Fruit fly (Drosophila melanogaster) whole organism, embryonic: ENCODE results near the gene Cbl.

Experiments
- CG10147 ChIP-seq: fragments of 200-800 bp; sonication (Bioruptor generic); optimal IDR thresholded peaks from 2 replicates; lab custom pipeline; 2019; ENCODE audit warnings: missing biosample characterization, mild to moderate bottlenecking, missing genetic modification characterization, moderate library complexity
- CG10654 ChIP-seq: fragments of 200-800 bp; sonication (Bioruptor generic); optimal IDR thresholded peaks from 2 replicates; lab custom pipeline; 2016; ENCODE audit warnings: missing biosample characterization, missing genetic modification characterization
- CG11560 ChIP-seq: fragments of 200-800 bp; sonication (Bioruptor generic); IDR thresholded peaks from 3 replicates; pipeline ENCODE4 v1.3.6; 2022; ENCODE audit warnings: missing biosample characterization, missing genetic modification characterization
- CG13775 ChIP-seq: fragments of 200-800 bp; sonication (Bioruptor generic); optimal IDR thresholded peaks from 3 replicates; lab custom pipeline; 2017; ENCODE audit warnings: missing biosample characterization, mild to moderate bottlenecking, missing genetic modification characterization
- CG14667 ChIP-seq: fragments of 200-800 bp; sonication (Bioruptor generic); IDR thresholded peaks from 2 replicates; pipeline ENCODE4 v1.3.6; 2022; ENCODE audit warnings: missing biosample characterization, missing genetic modification characterization
- CG1602 ChIP-seq: fragments of 200-800 bp; sonication (Bioruptor generic); optimal IDR thresholded peaks from 3 replicates; lab custom pipeline; 2016; ENCODE audit warnings: missing biosample characterization, missing genetic modification characterization
- CG17385 ChIP-seq: fragments of 200-800 bp; sonication (Bioruptor generic); optimal IDR thresholded peaks from 3 replicates; lab custom pipeline; 2018; ENCODE audit warnings: missing biosample characterization, mild to moderate bottlenecking, missing genetic modification characterization
- CG17829 ChIP-seq: fragments of 200-800 bp; optimal IDR thresholded peaks from 2 replicates; lab custom pipeline; 2019; ENCODE audit warnings: missing biosample characterization, mild to moderate bottlenecking, missing genetic modification characterization, moderate library complexity
- CG2116 ChIP-seq: fragments of 200-800 bp; sonication (Bioruptor generic); optimal IDR thresholded peaks from 3 replicates; lab custom pipeline; 2018; ENCODE audit warnings: missing biosample characterization, mild to moderate bottlenecking, missing genetic modification characterization
- CG30020 ChIP-seq: fragments of 200-800 bp; optimal IDR thresholded peaks from 2 replicates; lab custom pipeline; 2019; ENCODE audit warnings: missing biosample characterization, mild to moderate bottlenecking, missing genetic modification characterization, moderate library complexity
- CG30403 ChIP-seq: fragments of 200-800 bp; sonication (Bioruptor generic); optimal IDR thresholded peaks from 3 replicates; lab custom pipeline; 2016; ENCODE audit warnings: missing biosample characterization, missing genetic modification characterization
- CG32532 ChIP-seq: fragments of 200-800 bp; sonication (Bioruptor generic); IDR thresholded peaks from 2 replicates; pipeline ENCODE4 v1.3.6; 2022; ENCODE audit warnings: missing biosample characterization, missing genetic modification characterization
- CG34224 ChIP-seq: fragments of 200-800 bp; sonication (Bioruptor generic); IDR thresholded peaks from 3 replicates; pipeline ENCODE4 v1.3.6; 2022; ENCODE audit warnings: missing biosample characterization, missing genetic modification characterization; ENCODE audit not compliant: partially characterized antibody
- CG34422 ChIP-seq: fragments of 200-800 bp; sonication (Bioruptor generic); IDR thresholded peaks from 3 replicates; pipeline ENCODE4 v1.3.6; 2022; ENCODE audit warnings: missing biosample characterization, missing genetic modification characterization
- CG4360 ChIP-seq: fragments of 200-800 bp; sonication (Bioruptor generic); IDR thresholded peaks from 2 replicates; pipeline ENCODE4 v1.3.6; 2022; ENCODE audit warnings: missing biosample characterization, missing genetic modification characterization
- CG6272 ChIP-seq: fragments of 200-800 bp; sonication (Bioruptor generic); IDR thresholded peaks from 2 replicates; pipeline ENCODE4 v1.3.6; 2022; ENCODE audit warnings: missing biosample characterization, missing genetic modification characterization
- CG7987 ChIP-seq: fragments of 200-800 bp; sonication (Bioruptor generic); optimal IDR thresholded peaks from 2 replicates; lab custom pipeline; 2018; ENCODE audit warnings: missing biosample characterization, mild to moderate bottlenecking, missing genetic modification characterization, moderate library complexity
- CG8944 ChIP-seq: fragments of 200-800 bp; sonication (Bioruptor generic); optimal IDR thresholded peaks from 3 replicates; lab custom pipeline; 2016; ENCODE audit warnings: missing biosample characterization, missing genetic modification characterization
- CG9609 ChIP-seq: fragments of 200-800 bp; sonication (Bioruptor generic); optimal IDR thresholded peaks from 3 replicates; lab custom pipeline; 2016; ENCODE audit warnings: missing biosample characterization, missing genetic modification characterization
- CG9727 ChIP-seq: fragments of 200-800 bp; sonication (Bioruptor generic); optimal IDR thresholded peaks from 3 replicates; lab custom pipeline; 2017; ENCODE audit warnings: missing biosample characterization, mild to moderate bottlenecking, missing genetic modification characterization
- CTCF ChIP-seq: fragments of 200-800 bp; sonication (Bioruptor generic); optimal IDR thresholded peaks from 2 replicates; lab custom pipeline; 2017; ENCODE audit warnings: missing biosample characterization, mild to moderate bottlenecking, missing genetic modification characterization, moderate library complexity
- CrebB ChIP-seq: fragments of 200-800 bp; sonication (Bioruptor generic); optimal IDR thresholded peaks from 3 replicates; lab custom pipeline; 2018; ENCODE audit warnings: missing biosample characterization, mild to moderate bottlenecking, missing genetic modification characterization
- Deaf1 ChIP-seq: fragments of 200-800 bp; optimal IDR thresholded peaks from 3 replicates; lab custom pipeline; 2019; ENCODE audit warnings: missing biosample characterization, mild to moderate bottlenecking, missing genetic modification characterization, moderate library complexity
- Eip74EF ChIP-seq, 2 experiments: fragments of 200-800 bp in 1 of 2; fragments of >200 bp in 1 of 2; sonication (Bioruptor generic) in 1 of 2; optimal IDR thresholded peaks; 2 replicates each; lab custom pipeline; 2017 to 2019; ENCODE audit warnings: missing biosample characterization in 2 of 2, missing genetic modification characterization in 2 of 2, mild to moderate bottlenecking in 1 of 2, moderate library complexity in 1 of 2
- Hr51 ChIP-seq, 2 experiments: fragments of 200-800 bp; sonication (Bioruptor generic); optimal IDR thresholded peaks; 2 replicates in 1 of 2; 3 replicates in 1 of 2; lab custom pipeline; 2016 to 2018; ENCODE audit warnings: missing biosample characterization in 2 of 2, missing genetic modification characterization in 2 of 2, mild to moderate bottlenecking in 1 of 2, moderate library complexity in 1 of 2
- MBD-R2 ChIP-seq: fragments of 200-800 bp; sonication (Bioruptor generic); IDR thresholded peaks from 2 replicates; pipeline ENCODE4 v1.3.6; 2022; ENCODE audit warnings: missing biosample characterization, missing genetic modification characterization
- Mes4 ChIP-seq: fragments of 200-800 bp; sonication (Bioruptor generic); optimal IDR thresholded peaks from 2 replicates; lab custom pipeline; 2016; ENCODE audit warnings: missing biosample characterization, missing genetic modification characterization
- NFAT ChIP-seq: fragments of 200-800 bp; sonication (Bioruptor generic); IDR thresholded peaks from 2 replicates; pipeline ENCODE4 v1.3.6; 2022; ENCODE audit warnings: missing biosample characterization, missing genetic modification characterization
- NK7.1 ChIP-seq: fragments of 200-800 bp; sonication (Bioruptor generic); optimal IDR thresholded peaks from 3 replicates; lab custom pipeline; 2016; ENCODE audit warnings: missing biosample characterization, missing genetic modification characterization
- Opbp ChIP-seq: fragments of 200-800 bp; sonication (Bioruptor generic); IDR thresholded peaks from 3 replicates; pipeline ENCODE4 v1.3.6; 2022; ENCODE audit warnings: missing biosample characterization, missing genetic modification characterization; ENCODE audit not compliant: partially characterized antibody
- PHDP ChIP-seq: fragments of 200-800 bp; sonication (Bioruptor generic); optimal IDR thresholded peaks from 3 replicates; lab custom pipeline; 2018; ENCODE audit warnings: missing biosample characterization, mild to moderate bottlenecking, missing genetic modification characterization, moderate library complexity
- Ptx1 ChIP-seq: fragments of 200-800 bp; sonication (Bioruptor generic); IDR thresholded peaks from 2 replicates; pipeline ENCODE4 v1.3.6; 2022; ENCODE audit warnings: missing biosample characterization, missing genetic modification characterization
- Sox102F ChIP-seq: fragments of 200-800 bp; sonication (Bioruptor generic); optimal IDR thresholded peaks from 2 replicates; lab custom pipeline; 2018; ENCODE audit warnings: missing biosample characterization, mild to moderate bottlenecking, missing genetic modification characterization, moderate library complexity
- abd-A ChIP-seq: fragments of 200-800 bp; sonication (Bioruptor generic); optimal IDR thresholded peaks from 3 replicates; lab custom pipeline; 2019; ENCODE audit warnings: missing biosample characterization, mild to moderate bottlenecking, missing genetic modification characterization, moderate library complexity
- ase ChIP-seq: fragments of 200-800 bp; sonication (Bioruptor generic); IDR thresholded peaks from 3 replicates; pipeline ENCODE4 v1.3.6; 2022; ENCODE audit warnings: missing biosample characterization, missing genetic modification characterization
- chn ChIP-seq: fragments of 200-800 bp; sonication (Bioruptor generic); optimal IDR thresholded peaks from 2 replicates; lab custom pipeline; 2016; ENCODE audit warnings: missing biosample characterization, missing genetic modification characterization
- dmrt99B ChIP-seq: fragments of 200-800 bp; sonication (Bioruptor generic); optimal IDR thresholded peaks from 2 replicates; lab custom pipeline; 2018; ENCODE audit warnings: missing biosample characterization, mild to moderate bottlenecking, missing genetic modification characterization, moderate library complexity
- gce ChIP-seq: fragments of 200-800 bp; sonication (Bioruptor generic); IDR thresholded peaks from 3 replicates; pipeline ENCODE4 v1.3.6; 2022; ENCODE audit warnings: missing biosample characterization, missing genetic modification characterization
- her ChIP-seq: fragments of 200-800 bp; sonication (Bioruptor generic); optimal IDR thresholded peaks from 2 replicates; lab custom pipeline; 2016; ENCODE audit warnings: missing biosample characterization, missing genetic modification characterization
- peb ChIP-seq: fragments of 200-800 bp; sonication (Bioruptor generic); IDR thresholded peaks from 2 replicates; pipeline ENCODE4 v1.3.6; 2022; ENCODE audit warnings: missing biosample characterization, missing genetic modification characterization
- prd ChIP-seq, 3 experiments: fragments of >200 bp in 2 of 3; fragments of 200-800 bp in 1 of 3; sonication (Bioruptor generic) in 1 of 3; optimal IDR thresholded peaks in 2 of 3; IDR thresholded peaks in 1 of 3; 2 replicates in 2 of 3; 3 replicates in 1 of 3; pipeline versions ENCODE4 v1.3.6 to Lab custom; 2017 to 2022; ENCODE audit warnings: missing biosample characterization in 1 of 3, missing genetic modification characterization in 1 of 3
- sens ChIP-seq: fragments of 200-800 bp; sonication (Bioruptor generic); peaks from one replicate; lab custom pipeline; 2016; ENCODE audit warnings: missing biosample characterization, missing genetic modification characterization
- slp2 ChIP-seq: fragments of 200-800 bp; sonication (Bioruptor generic); optimal IDR thresholded peaks from 2 replicates; lab custom pipeline; 2016; ENCODE audit warnings: missing biosample characterization, missing genetic modification characterization
- sob ChIP-seq: fragments of 200-800 bp; sonication (Bioruptor generic); IDR thresholded peaks from 2 replicates; pipeline ENCODE4 v1.3.6; 2022; ENCODE audit warnings: missing biosample characterization, missing genetic modification characterization
- sug ChIP-seq: fragments of 200-800 bp; optimal IDR thresholded peaks from 2 replicates; lab custom pipeline; 2019; ENCODE audit warnings: missing biosample characterization, mild to moderate bottlenecking, missing genetic modification characterization, moderate library complexity
- tin ChIP-seq: fragments of 200-800 bp; sonication (Bioruptor generic); optimal IDR thresholded peaks from 3 replicates; lab custom pipeline; 2016; ENCODE audit warnings: missing biosample characterization, missing genetic modification characterization
- tio ChIP-seq: fragments of 200-800 bp; sonication (Bioruptor generic); optimal IDR thresholded peaks from 2 replicates; lab custom pipeline; 2017; ENCODE audit warnings: missing biosample characterization, missing genetic modification characterization, inconsistent platforms
- trem ChIP-seq: fragments of 200-800 bp; optimal IDR thresholded peaks from 3 replicates; lab custom pipeline; 2019; ENCODE audit warnings: missing biosample characterization, mild to moderate bottlenecking, missing genetic modification characterization, moderate library complexity
- tup ChIP-seq: fragments of 200-800 bp; sonication (Bioruptor generic); optimal IDR thresholded peaks from 2 replicates; lab custom pipeline; 2016; ENCODE audit warnings: missing biosample characterization, mild to moderate bottlenecking, missing genetic modification characterization, moderate library complexity
- twi ChIP-seq: fragments of 200-800 bp; optimal IDR thresholded peaks from 2 replicates; lab custom pipeline; 2019; ENCODE audit warnings: missing biosample characterization, mild to moderate bottlenecking, missing genetic modification characterization, moderate library complexity

Gene Cbl

DNA sequence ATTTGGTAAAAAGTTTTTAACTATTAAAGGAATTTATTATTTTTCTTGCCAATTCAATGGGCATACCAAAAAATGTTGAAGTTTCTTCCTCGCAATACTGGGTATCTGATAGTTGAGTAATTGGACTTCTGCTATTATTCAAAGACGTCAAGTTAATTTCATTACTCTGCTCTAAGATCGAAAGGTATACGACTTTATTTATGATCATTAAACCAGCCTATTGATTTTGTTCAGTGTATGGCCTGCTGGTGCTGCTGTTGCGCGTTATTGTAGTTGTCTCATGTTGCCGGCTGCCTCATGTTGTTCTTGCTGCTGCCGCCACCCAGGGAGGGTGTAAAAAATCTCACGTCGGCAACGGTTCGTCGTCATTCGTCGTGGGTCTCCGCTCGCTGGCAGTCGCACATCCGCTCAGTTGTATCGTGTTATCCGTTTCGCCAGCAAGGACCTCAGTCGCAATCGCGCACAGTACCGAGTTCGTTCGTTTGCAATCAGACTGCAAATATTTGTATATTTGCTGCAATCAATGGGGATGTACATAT, 29.1 kb upstream of the Cbl start, which contains the start of gene CG7120:
TSS of gene CG7120 (plus strand) at position 371 of the 539 bp plus-strand sequence.
- 0 out of 3 replicates have a peak, but pooled peaks have one; percentile 29 for TF ChIP-seq CG34422 (GFP tag; lab: Robert Waterston, UW)
- 0 out of 2 replicates have a peak, but pooled peaks have one; percentile 13 for TF ChIP-seq Ptx1 (GFP tag; lab: Robert Waterston, UW)
- peak; percentile 53 for TF ChIP-seq chn (GFP tag; lab: Kevin White, UChicago)
- TF ChIP-seq CG4360 (GFP tag; lab: Robert Waterston, UW), result peak; percentile 53
- no peak for TF ChIP-seq CrebB (tag; lab: Kevin White, UChicago)
- TF ChIP-seq Hr51 (GFP tag; optimal IDR thresholded peaks at IDR 0.05; lab: Kevin White, UChicago), result peak; percentile 18 to 55
- TF ChIP-seq CG30020 (tag; lab: Kevin White, UChicago), result no peak
- peak; percentile 20 for TF ChIP-seq trem (tag; lab: Kevin White, UChicago)
- peak; percentile 14 for TF ChIP-seq CG10654
- TF ChIP-seq peb (GFP tag; lab: Robert Waterston, UW), result no peak
- no peak for TF ChIP-seq CG10147 (GFP tag; lab: Kevin White, UChicago)
- no peak for TF ChIP-seq CG7987
- peak; percentile 34 for TF ChIP-seq CG13775 (GFP tag; lab: Kevin White, UChicago)
- TF ChIP-seq MBD-R2, result peak; percentile 10; the same call in 1 of the 2 replicates
- TF ChIP-seq CG1602 (GFP tag; lab: Kevin White, UChicago), result peak; percentile 39
- peak; percentile 74 for TF ChIP-seq tio (GFP tag; lab: Kevin White, UChicago)
- no peak for TF ChIP-seq CG9609 (GFP tag; lab: Kevin White, UChicago)
- peak; percentile 49 for TF ChIP-seq CG30403 (GFP tag; lab: Kevin White, UChicago)
- peak; percentile 34 for TF ChIP-seq Mes4 (GFP tag; lab: Kevin White, UChicago)
- no peak for TF ChIP-seq NFAT (GFP tag; lab: Robert Waterston, UW)
- TF ChIP-seq twi (tag; lab: Kevin White, UChicago), result peak; percentile 33
- TF ChIP-seq PHDP, result peak; percentile 55
- TF ChIP-seq CG17829 (tag; lab: Kevin White, UChicago), result peak; percentile 51
- peak; percentile 11 for TF ChIP-seq CG8944 (GFP tag; lab: Kevin White, UChicago)
- TF ChIP-seq prd (optimal IDR thresholded peaks at IDR 0.05; lab: Kevin White, UChicago), result no peak
- peak; percentile 55; the same call in 2 of the 3 replicates for TF ChIP-seq prd (GFP tag; IDR thresholded peaks at IDR 0.05; lab: Robert Waterston, UW)
- peak; percentile 4 for TF ChIP-seq CTCF (GFP tag; lab: Kevin White, UChicago)
- TF ChIP-seq CG17385, result peak; percentile 55
- TF ChIP-seq CG32532 (GFP tag; lab: Robert Waterston, UW), result no peak
- peak; percentile 93 for TF ChIP-seq sens (GFP tag; lab: Kevin White, UChicago)
- peak; percentile 31 for TF ChIP-seq NK7.1 (GFP tag; lab: Kevin White, UChicago)
- no peak for TF ChIP-seq gce
- peak; percentile 57 for TF ChIP-seq dmrt99B (tag; lab: Kevin White, UChicago)
- no peak for TF ChIP-seq sug (tag; lab: Kevin White, UChicago)
- no peak for TF ChIP-seq her (GFP tag; lab: Kevin White, UChicago)
- TF ChIP-seq tup (GFP tag; lab: Kevin White, UChicago), result peak; percentile 33
- TF ChIP-seq sob (GFP tag; lab: Robert Waterston, UW), result peak; percentile 62; the same call in 1 of the 2 replicates
- no peak for TF ChIP-seq CG6272 (GFP tag; lab: Robert Waterston, UW)
- TF ChIP-seq CG2116 (GFP tag; lab: Kevin White, UChicago), result peak; percentile 5
- peak; percentile 54 for TF ChIP-seq slp2 (GFP tag; lab: Kevin White, UChicago)
- no peak for TF ChIP-seq CG34224 (GFP tag; lab: Robert Waterston, UW)
- TF ChIP-seq tin, result peak; percentile 28
- peak; percentile 32 for TF ChIP-seq CG9727 (GFP tag; lab: Kevin White, UChicago)
- no peak for TF ChIP-seq abd-A (tag; lab: Kevin White, UChicago)
- no peak for TF ChIP-seq CG14667
- TF ChIP-seq CG11560, result no peak
- TF ChIP-seq Deaf1 (tag; lab: Kevin White, UChicago), result peak; percentile 97
- peak in 1 of 2 experiments; percentile 47 for TF ChIP-seq Eip74EF (GFP tag; optimal IDR thresholded peaks at IDR 0.05; lab: Kevin White, UChicago)
- TF ChIP-seq ase, result 0 out of 3 replicates have a peak, but pooled peaks have one; percentile 49
- peak; percentile 6; the same call in 1 of the 3 replicates for TF ChIP-seq Opbp
- peak; percentile 59 for TF ChIP-seq Sox102F (GFP tag; lab: Kevin White, UChicago)
